Fruit fly (Drosophila melanogaster) whole organism, embryonic: ENCODE measurements around the gene CG45081.

Experiments
- Abd-B ChIP-seq: fragments of 200-800 bp; sonication (Bioruptor generic); optimal IDR thresholded peaks from 2 replicates; lab custom pipeline; 2018; ENCODE audit warnings: missing biosample characterization, mild to moderate bottlenecking, missing genetic modification characterization, moderate library complexity
- Aef1 ChIP-seq: fragments of 200-800 bp; sonication (Bioruptor generic); IDR thresholded peaks from 3 replicates; pipeline ENCODE4 v1.3.6; 2022; ENCODE audit warnings: missing biosample characterization, missing genetic modification characterization
- CG10959 ChIP-seq: fragments of 200-800 bp; sonication (Bioruptor generic); IDR thresholded peaks from 2 replicates; pipeline ENCODE4 v1.3.6; 2022; ENCODE audit warnings: missing biosample characterization, missing genetic modification characterization
- CG11696 ChIP-seq: fragments of 200-800 bp; sonication (Bioruptor generic); IDR thresholded peaks from 2 replicates; pipeline ENCODE4 v1.3.6; 2022; ENCODE audit warnings: missing biosample characterization, missing genetic modification characterization
- CG14441 ChIP-seq: fragments of 200-800 bp; sonication (Bioruptor generic); IDR thresholded peaks from 2 replicates; pipeline ENCODE4 v1.3.6; 2022; ENCODE audit warnings: missing biosample characterization, missing genetic modification characterization
- CG14710 ChIP-seq: fragments of 200-800 bp; sonication (Bioruptor generic); optimal IDR thresholded peaks from 3 replicates; lab custom pipeline; 2019; ENCODE audit warnings: missing biosample characterization, mild to moderate bottlenecking, missing genetic modification characterization, moderate library complexity
- CG15269 ChIP-seq: fragments of 200-800 bp; sonication (Bioruptor generic); optimal IDR thresholded peaks from 2 replicates; lab custom pipeline; 2018; ENCODE audit warnings: missing biosample characterization, mild to moderate bottlenecking, missing genetic modification characterization, moderate library complexity
- CG15696 ChIP-seq: fragments of 200-800 bp; sonication (Bioruptor generic); optimal IDR thresholded peaks from 2 replicates; lab custom pipeline; 2019; ENCODE audit warnings: missing biosample characterization, mild to moderate bottlenecking, missing genetic modification characterization, moderate library complexity
- CG18262 ChIP-seq: fragments of 200-800 bp; optimal IDR thresholded peaks from 3 replicates; lab custom pipeline; 2019; ENCODE audit warnings: missing biosample characterization, mild to moderate bottlenecking, missing genetic modification characterization, moderate library complexity
- CG2875 ChIP-seq: fragments of 200-800 bp; sonication (Bioruptor generic); optimal IDR thresholded peaks from 2 replicates; lab custom pipeline; 2017; ENCODE audit warnings: missing biosample characterization, mild to moderate bottlenecking, missing genetic modification characterization, missing genetic modification reagents
- CG31388 ChIP-seq: fragments of 200-800 bp; sonication (Bioruptor generic); optimal IDR thresholded peaks from 2 replicates; lab custom pipeline; 2016; ENCODE audit warnings: missing biosample characterization, missing genetic modification characterization
- CG33557 ChIP-seq: fragments of 200-800 bp; sonication (Bioruptor generic); optimal IDR thresholded peaks from 2 replicates; lab custom pipeline; 2019; ENCODE audit warnings: missing biosample characterization, mild to moderate bottlenecking, missing genetic modification characterization, moderate library complexity
- CG4404 ChIP-seq: fragments of 200-800 bp; sonication (Bioruptor generic); IDR thresholded peaks from 2 replicates; pipeline ENCODE4 v1.3.6; 2022; ENCODE audit warnings: missing biosample characterization, missing genetic modification characterization
- CG4854 ChIP-seq: fragments of 200-800 bp; sonication (Bioruptor generic); optimal IDR thresholded peaks from 2 replicates; lab custom pipeline; 2016; ENCODE audit warnings: missing biosample characterization, missing genetic modification characterization, inconsistent platforms
- CG6683 ChIP-seq: fragments of 200-800 bp; sonication (Bioruptor generic); optimal IDR thresholded peaks from 2 replicates; lab custom pipeline; 2017; ENCODE audit warnings: missing biosample characterization, mild to moderate bottlenecking, missing genetic modification characterization, missing genetic modification reagents
- CG6854 ChIP-seq: fragments of 200-800 bp; sonication (Bioruptor generic); optimal IDR thresholded peaks from 3 replicates; lab custom pipeline; 2017; ENCODE audit warnings: missing biosample characterization, mild to moderate bottlenecking, missing genetic modification characterization
- CG9609 ChIP-seq: fragments of 200-800 bp; sonication (Bioruptor generic); optimal IDR thresholded peaks from 3 replicates; lab custom pipeline; 2016; ENCODE audit warnings: missing biosample characterization, missing genetic modification characterization
- Dad ChIP-seq: fragments of 200-800 bp; sonication (Bioruptor generic); optimal IDR thresholded peaks from 3 replicates; lab custom pipeline; 2016; ENCODE audit warnings: missing biosample characterization, missing genetic modification characterization
- Dbx ChIP-seq: fragments of 200-800 bp; sonication (Bioruptor generic); IDR thresholded peaks from 3 replicates; pipeline ENCODE4 v1.3.6; 2022; ENCODE audit warnings: missing biosample characterization, missing genetic modification characterization
- Gsc ChIP-seq: fragments of 200-800 bp; sonication (Bioruptor generic); IDR thresholded peaks from 2 replicates; pipeline ENCODE4 v1.3.6; 2022; ENCODE audit warnings: missing biosample characterization, missing genetic modification characterization
- Gug ChIP-seq: fragments of 200-800 bp; sonication (Bioruptor generic); IDR thresholded peaks from 4 replicates; pipeline ENCODE4 v1.3.6; 2022; ENCODE audit warnings: missing biosample characterization, missing genetic modification characterization
- Hr39 ChIP-seq: fragments of >200 bp; optimal IDR thresholded peaks from 2 replicates; lab custom pipeline; 2017
- Kr ChIP-seq: fragments of 200-800 bp; sonication (Bioruptor generic); optimal IDR thresholded peaks from 2 replicates; lab custom pipeline; 2017; ENCODE audit warnings: missing biosample characterization, mild to moderate bottlenecking, missing genetic modification characterization
- Mes4 ChIP-seq: fragments of 200-800 bp; sonication (Bioruptor generic); optimal IDR thresholded peaks from 2 replicates; lab custom pipeline; 2016; ENCODE audit warnings: missing biosample characterization, missing genetic modification characterization
- Neu2 ChIP-seq: fragments of 200-800 bp; sonication (Bioruptor generic); optimal IDR thresholded peaks from 3 replicates; lab custom pipeline; 2016; ENCODE audit warnings: missing biosample characterization, missing genetic modification characterization, borderline replicate concordance
- Oli ChIP-seq: fragments of 200-800 bp; sonication (Bioruptor generic); optimal IDR thresholded peaks from 2 replicates; lab custom pipeline; 2018; ENCODE audit warnings: missing biosample characterization, mild to moderate bottlenecking, missing genetic modification characterization, moderate library complexity
- Optix ChIP-seq: fragments of 200-800 bp; sonication (Bioruptor generic); IDR thresholded peaks from 3 replicates; pipeline ENCODE4 v1.3.6; 2022; ENCODE audit warnings: missing biosample characterization, missing genetic modification characterization
- Scr ChIP-seq: fragments of 200-800 bp; sonication (Bioruptor generic); IDR thresholded peaks from 2 replicates; pipeline ENCODE4 v1.3.6; 2022; ENCODE audit warnings: missing biosample characterization, missing genetic modification characterization; ENCODE audit not compliant: partially characterized antibody
- Ssrp ChIP-seq: fragments of 200-800 bp; sonication (Bioruptor generic); optimal IDR thresholded peaks from 2 replicates; lab custom pipeline; 2018; ENCODE audit warnings: missing biosample characterization, mild to moderate bottlenecking, missing genetic modification characterization, moderate library complexity
- az2 ChIP-seq: fragments of 200-800 bp; sonication (Bioruptor generic); optimal IDR thresholded peaks from 3 replicates; lab custom pipeline; 2016; ENCODE audit warnings: missing biosample characterization, missing genetic modification characterization
- br ChIP-seq: fragments of >200 bp; optimal IDR thresholded peaks from 2 replicates; lab custom pipeline; 2017
- crc ChIP-seq: fragments of 200-800 bp; sonication (Bioruptor generic); optimal IDR thresholded peaks from 2 replicates; lab custom pipeline; 2016; ENCODE audit warnings: missing biosample characterization, missing genetic modification characterization
- danr ChIP-seq: fragments of 200-800 bp; sonication (Bioruptor generic); IDR thresholded peaks from 2 replicates; pipeline ENCODE4 v1.3.6; 2022; ENCODE audit warnings: missing biosample characterization, missing genetic modification characterization
- ems ChIP-seq: fragments of 200-800 bp; sonication (Bioruptor generic); optimal IDR thresholded peaks from 3 replicates; lab custom pipeline; 2016; ENCODE audit warnings: missing biosample characterization, missing genetic modification characterization
- eve ChIP-seq, 2 experiments: fragments of >200 bp; optimal IDR thresholded peaks; 2 replicates each; lab custom pipeline; 2017; ENCODE audit warnings: missing biosample characterization in 2 of 2, missing genetic modification characterization in 2 of 2
- fru ChIP-seq: fragments of >200 bp; optimal IDR thresholded peaks from 2 replicates; lab custom pipeline; 2017
- h ChIP-seq: fragments of >200 bp; optimal IDR thresholded peaks from 2 replicates; lab custom pipeline; 2017
- hb ChIP-seq: fragments of 200-800 bp; sonication (Bioruptor generic); IDR thresholded peaks from 3 replicates; pipeline ENCODE4 v1.3.6; 2022; ENCODE audit warnings: missing biosample characterization, missing genetic modification characterization; ENCODE audit not compliant: partially characterized antibody
- jing ChIP-seq: fragments of 200-800 bp; sonication (Bioruptor generic); optimal IDR thresholded peaks from 2 replicates; lab custom pipeline; 2018; ENCODE audit warnings: missing biosample characterization, mild to moderate bottlenecking, missing genetic modification characterization
- jumu ChIP-seq: fragments of 200-800 bp; sonication (Bioruptor generic); optimal IDR thresholded peaks from 3 replicates; lab custom pipeline; 2016; ENCODE audit warnings: missing biosample characterization, missing genetic modification characterization
- kay ChIP-seq: fragments of 200-800 bp; sonication (Bioruptor generic); optimal IDR thresholded peaks from 2 replicates; lab custom pipeline; 2016; ENCODE audit warnings: missing biosample characterization, missing genetic modification characterization
- maf-S ChIP-seq: fragments of 200-800 bp; sonication (Bioruptor generic); optimal IDR thresholded peaks from 2 replicates; lab custom pipeline; 2016; ENCODE audit warnings: missing biosample characterization, missing genetic modification characterization
- mirr ChIP-seq: fragments of 200-800 bp; sonication (Bioruptor generic); optimal IDR thresholded peaks from 3 replicates; lab custom pipeline; 2018; ENCODE audit warnings: missing biosample characterization, mild to moderate bottlenecking, missing genetic modification characterization
- nau ChIP-seq: fragments of 200-800 bp; sonication (Bioruptor generic); optimal IDR thresholded peaks from 3 replicates; lab custom pipeline; 2017; ENCODE audit warnings: missing biosample characterization, mild to moderate bottlenecking, missing genetic modification characterization, missing genetic modification reagents
- nerfin-1 ChIP-seq: fragments of 200-800 bp; sonication (Bioruptor generic); optimal IDR thresholded peaks from 3 replicates; lab custom pipeline; 2019; ENCODE audit warnings: missing biosample characterization, mild to moderate bottlenecking, missing genetic modification characterization, moderate library complexity
- prd ChIP-seq, 3 experiments: fragments of >200 bp in 2 of 3; fragments of 200-800 bp in 1 of 3; sonication (Bioruptor generic) in 1 of 3; optimal IDR thresholded peaks in 2 of 3; IDR thresholded peaks in 1 of 3; 2 replicates in 2 of 3; 3 replicates in 1 of 3; pipeline versions ENCODE4 v1.3.6 to Lab custom; 2017 to 2022; ENCODE audit warnings: missing biosample characterization in 1 of 3, missing genetic modification characterization in 1 of 3
- psq ChIP-seq: fragments of 200-800 bp; sonication (Bioruptor generic); optimal IDR thresholded peaks from 2 replicates; lab custom pipeline; 2017; ENCODE audit warnings: missing biosample characterization, missing genetic modification characterization
- stwl ChIP-seq: fragments of 200-800 bp; sonication (Bioruptor generic); optimal IDR thresholded peaks from 3 replicates; lab custom pipeline; 2018; ENCODE audit warnings: missing biosample characterization, mild to moderate bottlenecking, missing genetic modification characterization, moderate library complexity
- tll ChIP-seq, 2 experiments: fragments of 200-800 bp in 1 of 2; fragments of >200 bp in 1 of 2; sonication (Bioruptor generic) in 1 of 2; optimal IDR thresholded peaks; 2 replicates each; lab custom pipeline; 2017 to 2019; ENCODE audit warnings: missing biosample characterization in 2 of 2, missing genetic modification characterization in 2 of 2, mild to moderate bottlenecking in 1 of 2, moderate library complexity in 1 of 2
- tup ChIP-seq: fragments of 200-800 bp; sonication (Bioruptor generic); optimal IDR thresholded peaks from 2 replicates; lab custom pipeline; 2016; ENCODE audit warnings: missing biosample characterization, mild to moderate bottlenecking, missing genetic modification characterization, moderate library complexity

The CG45081 gene

DNA sequence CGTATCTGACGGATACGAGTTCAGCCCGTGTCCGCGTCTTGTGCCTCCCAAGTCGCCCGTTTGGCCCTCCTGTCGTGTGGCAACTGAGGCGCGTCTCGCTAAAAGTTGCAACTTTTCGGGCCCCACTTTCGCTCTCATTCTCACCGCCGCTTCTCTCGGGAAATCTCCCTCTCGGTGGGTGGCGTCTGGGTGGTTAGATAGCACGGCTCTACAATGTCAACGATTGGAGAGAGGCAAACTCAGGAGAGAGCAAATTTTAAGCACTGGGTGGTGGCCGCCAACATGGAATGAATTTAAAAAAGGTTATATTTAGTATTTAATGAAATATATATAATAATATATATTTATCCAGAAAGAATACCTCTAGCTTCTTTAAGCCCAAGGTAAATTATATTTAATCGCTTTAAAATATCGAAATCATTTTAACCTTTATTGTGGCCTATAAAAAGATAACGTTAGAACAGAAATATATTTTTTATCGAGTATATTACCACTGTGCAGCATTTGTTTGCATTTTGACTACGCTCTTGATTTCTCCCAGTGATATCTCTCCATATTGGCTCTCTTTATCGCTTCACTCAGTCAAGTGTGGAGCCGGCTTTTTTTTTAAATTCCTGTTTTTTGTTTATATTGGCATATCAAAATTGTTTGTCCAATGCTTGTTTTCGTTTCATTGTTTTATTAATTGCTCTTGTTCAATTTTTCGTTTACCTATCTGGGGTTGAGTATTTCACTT, 26.7 kb downstream of the CG45081 start, which contains the start of gene Gbs-76A (continued):
- TF ChIP-seq CG10959 (no peak), danr (GFP tag; lab: Robert Waterston, UW) (0 out of 2 replicates have a peak, but pooled peaks have one; percentile 5), psq (peak; percentile 10), CG31388 (GFP tag; lab: Kevin White, UChicago) (no peak), jumu (GFP tag; lab: Kevin White, UChicago) (no peak), eve (GFP tag; optimal IDR thresholded peaks at IDR 0.05; lab: Kevin White, UChicago) (peak in 1 of 2 experiments; percentile 81), CG9609 (GFP tag; lab: Kevin White, UChicago) (no peak), CG15696 (tag; lab: Kevin White, UChicago) (peak; percentile 64), CG2875 (peak; percentile 77), Optix (GFP tag; lab: Robert Waterston, UW) (no peak), CG4404 (GFP tag; lab: Robert Waterston, UW) (peak; percentile 53), Dbx (peak; percentile 69; the same call in 2 of the 3 replicates), CG18262 (tag; lab: Kevin White, UChicago) (peak; percentile 88), Kr (GFP tag; lab: Kevin White, UChicago) (no peak), CG6683 (GFP tag; lab: Kevin White, UChicago) (peak; percentile 79), Aef1 (GFP tag; lab: Robert Waterston, UW) (peak; percentile 64), CG14710 (tag; lab: Kevin White, UChicago) (peak; percentile 66), CG6854 (GFP tag; lab: Kevin White, UChicago) (peak; percentile 78), br (lab: Kevin White, UChicago) (no peak), prd (optimal IDR thresholded peaks at IDR 0.05; lab: Kevin White, UChicago) (no peak), prd (GFP tag; IDR thresholded peaks at IDR 0.05; lab: Robert Waterston, UW) (peak; percentile 65), Oli (tag; lab: Kevin White, UChicago) (peak; percentile 84), Mes4 (no peak), Neu2 (GFP tag; lab: Kevin White, UChicago) (no peak), Abd-B (GFP tag; lab: Kevin White, UChicago) (peak; percentile 79), Gug (GFP tag; lab: Robert Waterston, UW) (no peak), kay (GFP tag; lab: Kevin White, UChicago) (peak; percentile 44), az2 (GFP tag; lab: Kevin White, UChicago) (peak; percentile 58), tup (GFP tag; lab: Kevin White, UChicago) (no peak), fru (no peak), h (lab: Kevin White, UChicago) (no peak), Scr (GFP tag; lab: Robert Waterston, UW) (peak; percentile 33; the same call in 1 of the 2 replicates), tll (GFP tag; optimal IDR thresholded peaks at IDR 0.05; lab: Kevin White, UChicago) (no peak), hb (0 out of 3 replicates have a peak, but pooled peaks have one; percentile 25), crc (GFP tag; lab: Kevin White, UChicago) (no peak), nerfin-1 (tag; lab: Kevin White, UChicago) (peak; percentile 86), CG15269 (tag; lab: Kevin White, UChicago) (peak; percentile 92), stwl (no peak), nau (GFP tag; lab: Kevin White, UChicago) (peak; percentile 32), CG4854 (GFP tag; lab: Kevin White, UChicago) (no peak), ems (GFP tag; lab: Kevin White, UChicago) (no peak), maf-S (GFP tag; lab: Kevin White, UChicago) (no peak), jing (GFP tag; lab: Kevin White, UChicago) (no peak), Gsc (GFP tag; lab: Robert Waterston, UW) (no peak), Hr39 (lab: Kevin White, UChicago) (no peak), CG14441 (GFP tag; lab: Robert Waterston, UW) (no peak; the same call in 1 of the 2 replicates), CG11696 (GFP tag; lab: Robert Waterston, UW) (no peak), CG33557 (GFP tag; lab: Kevin White, UChicago) (peak; percentile 60), mirr (no peak), Dad (GFP tag; lab: Kevin White, UChicago) (no peak), Ssrp (tag; lab: Kevin White, UChicago) (peak; percentile 83)
